Fruit fly (Drosophila melanogaster) whole organism, embryonic: Measurements from ENCODE around the gene CG6178.

Source experiments
- CG10462 ChIP-seq: fragments of 200-800 bp; sonication (Bioruptor generic); optimal IDR thresholded peaks from 2 replicates; lab custom pipeline; 2016; ENCODE audit warnings: missing biosample characterization, missing genetic modification characterization
- CG11085 ChIP-seq: fragments of 200-800 bp; sonication (Bioruptor generic); IDR thresholded peaks from 2 replicates; pipeline ENCODE4 v1.3.6; 2022; ENCODE audit warnings: missing biosample characterization, missing genetic modification characterization
- CG12236 ChIP-seq: fragments of 200-800 bp; sonication (Bioruptor generic); optimal IDR thresholded peaks from 2 replicates; lab custom pipeline; 2016; ENCODE audit warnings: missing biosample characterization, missing genetic modification characterization
- CG14965 ChIP-seq: fragments of 200-800 bp; sonication (Bioruptor generic); optimal IDR thresholded peaks from 2 replicates; lab custom pipeline; 2016; ENCODE audit warnings: missing biosample characterization, missing genetic modification characterization, borderline replicate concordance
- CG1647 ChIP-seq: fragments of 200-800 bp; sonication (Bioruptor generic); optimal IDR thresholded peaks from 3 replicates; lab custom pipeline; 2016; ENCODE audit warnings: missing biosample characterization, missing genetic modification characterization
- CG17361 ChIP-seq: fragments of 200-800 bp; sonication (Bioruptor generic); IDR thresholded peaks from 3 replicates; pipeline ENCODE4 v1.3.6; 2022; ENCODE audit warnings: missing biosample characterization, missing genetic modification characterization
- CG31441 ChIP-seq: fragments of 200-800 bp; sonication (Bioruptor generic); IDR thresholded peaks from 2 replicates; pipeline ENCODE4 v1.3.6; 2022; ENCODE audit warnings: missing biosample characterization, missing genetic modification characterization
- CG32532 ChIP-seq: fragments of 200-800 bp; sonication (Bioruptor generic); IDR thresholded peaks from 2 replicates; pipeline ENCODE4 v1.3.6; 2022; ENCODE audit warnings: missing biosample characterization, missing genetic modification characterization
- CG33557 ChIP-seq: fragments of 200-800 bp; sonication (Bioruptor generic); optimal IDR thresholded peaks from 2 replicates; lab custom pipeline; 2019; ENCODE audit warnings: missing biosample characterization, mild to moderate bottlenecking, missing genetic modification characterization, moderate library complexity
- CG34422 ChIP-seq: fragments of 200-800 bp; sonication (Bioruptor generic); IDR thresholded peaks from 3 replicates; pipeline ENCODE4 v1.3.6; 2022; ENCODE audit warnings: missing biosample characterization, missing genetic modification characterization
- CG3847 ChIP-seq: fragments of 200-800 bp; sonication (Bioruptor generic); IDR thresholded peaks from 2 replicates; pipeline ENCODE4 v1.3.6; 2022; ENCODE audit warnings: missing biosample characterization, missing genetic modification characterization
- CG3995 ChIP-seq: fragments of 200-800 bp; sonication (Bioruptor generic); optimal IDR thresholded peaks from 3 replicates; lab custom pipeline; 2016; ENCODE audit warnings: missing biosample characterization, missing genetic modification characterization
- CG7357 ChIP-seq: fragments of 200-800 bp; sonication (Bioruptor generic); IDR thresholded peaks from 3 replicates; pipeline ENCODE4 v1.3.6; 2022; ENCODE audit warnings: missing biosample characterization, missing genetic modification characterization
- CG7928 ChIP-seq: fragments of 200-800 bp; sonication (Bioruptor generic); optimal IDR thresholded peaks from 2 replicates; lab custom pipeline; 2017; ENCODE audit warnings: missing biosample characterization, mild to moderate bottlenecking, missing genetic modification characterization
- CG9215 ChIP-seq: fragments of 200-800 bp; sonication (Bioruptor generic); IDR thresholded peaks from 2 replicates; pipeline ENCODE4 v1.3.6; 2022; ENCODE audit warnings: missing biosample characterization, missing genetic modification characterization
- CG9797 ChIP-seq: fragments of 200-800 bp; sonication (Bioruptor generic); optimal IDR thresholded peaks from 3 replicates; lab custom pipeline; 2018; ENCODE audit warnings: missing biosample characterization, mild to moderate bottlenecking, missing genetic modification characterization
- CG9876 ChIP-seq: fragments of 200-800 bp; sonication (Bioruptor generic); optimal IDR thresholded peaks from 2 replicates; lab custom pipeline; 2016; ENCODE audit warnings: missing biosample characterization, missing genetic modification characterization
- ERR ChIP-seq: fragments of 200-800 bp; sonication (Bioruptor generic); optimal IDR thresholded peaks from 2 replicates; lab custom pipeline; 2016; ENCODE audit warnings: missing biosample characterization, missing genetic modification characterization
- Fer3 ChIP-seq: fragments of 200-800 bp; sonication (Bioruptor generic); optimal IDR thresholded peaks from 2 replicates; lab custom pipeline; 2018; ENCODE audit warnings: missing biosample characterization, mild to moderate bottlenecking, missing genetic modification characterization, moderate library complexity
- H15 ChIP-seq: fragments of 200-800 bp; sonication (Bioruptor generic); IDR thresholded peaks from 3 replicates; pipeline ENCODE4 v1.3.6; 2022; ENCODE audit warnings: missing biosample characterization, missing genetic modification characterization
- H2.0 ChIP-seq: fragments of 200-800 bp; sonication (Bioruptor generic); IDR thresholded peaks from 2 replicates; pipeline ENCODE4 v1.3.6; 2022; ENCODE audit warnings: missing biosample characterization, missing genetic modification characterization
- HLH3B ChIP-seq: fragments of 200-800 bp; sonication (Bioruptor generic); IDR thresholded peaks from 2 replicates; pipeline ENCODE4 v1.3.6; 2022; ENCODE audit warnings: missing biosample characterization, missing genetic modification characterization
- HLHmδ ChIP-seq: fragments of 200-800 bp; sonication (Bioruptor generic); optimal IDR thresholded peaks from 2 replicates; lab custom pipeline; 2018; ENCODE audit warnings: missing biosample characterization, mild to moderate bottlenecking, missing genetic modification characterization, moderate library complexity
- Hand ChIP-seq: fragments of 200-800 bp; sonication (Bioruptor generic); optimal IDR thresholded peaks from 2 replicates; lab custom pipeline; 2017; ENCODE audit warnings: mild to moderate bottlenecking, missing biosample characterization, missing genetic modification reagents, missing genetic modification characterization
- Lpt ChIP-seq: fragments of >200 bp; optimal IDR thresholded peaks from 2 replicates; lab custom pipeline; 2018; ENCODE audit warnings: missing biosample characterization, missing genetic modification characterization
- MBD-R2 ChIP-seq: fragments of 200-800 bp; sonication (Bioruptor generic); IDR thresholded peaks from 2 replicates; pipeline ENCODE4 v1.3.6; 2022; ENCODE audit warnings: missing biosample characterization, missing genetic modification characterization
- NFAT ChIP-seq: fragments of 200-800 bp; sonication (Bioruptor generic); IDR thresholded peaks from 2 replicates; pipeline ENCODE4 v1.3.6; 2022; ENCODE audit warnings: missing biosample characterization, missing genetic modification characterization
- Neu2 ChIP-seq: fragments of 200-800 bp; sonication (Bioruptor generic); optimal IDR thresholded peaks from 3 replicates; lab custom pipeline; 2016; ENCODE audit warnings: missing biosample characterization, missing genetic modification characterization, borderline replicate concordance
- Nf-YA ChIP-seq: fragments of 200-800 bp; sonication (Bioruptor generic); IDR thresholded peaks from 2 replicates; pipeline ENCODE4 v1.3.6; 2022; ENCODE audit warnings: missing biosample characterization, missing genetic modification characterization
- PHDP ChIP-seq: fragments of 200-800 bp; sonication (Bioruptor generic); optimal IDR thresholded peaks from 3 replicates; lab custom pipeline; 2018; ENCODE audit warnings: missing biosample characterization, mild to moderate bottlenecking, missing genetic modification characterization, moderate library complexity
- Six4 ChIP-seq: fragments of 200-800 bp; sonication (Bioruptor generic); optimal IDR thresholded peaks from 2 replicates; lab custom pipeline; 2016; ENCODE audit warnings: missing biosample characterization, missing genetic modification characterization
- Taf1 ChIP-seq: fragments of 200-800 bp; sonication (Bioruptor generic); IDR thresholded peaks from 2 replicates; pipeline ENCODE4 v1.3.6; 2022; ENCODE audit warnings: missing biosample characterization, missing genetic modification characterization
- Trl ChIP-seq, 3 experiments: fragments of >200 bp in 2 of 3; fragments of 200-800 bp in 1 of 3; sonication (Bioruptor generic) in 1 of 3; optimal IDR thresholded peaks; 2 replicates in 1 of 3; 3 replicates in 2 of 3; lab custom pipeline; 2016 to 2017; ENCODE audit warnings: missing biosample characterization in 1 of 3, missing genetic modification characterization in 1 of 3
- ara ChIP-seq: fragments of 200-800 bp; sonication (Bioruptor generic); IDR thresholded peaks from 2 replicates; pipeline ENCODE4 v1.3.6; 2022; ENCODE audit warnings: missing biosample characterization, missing genetic modification characterization
- btn ChIP-seq: fragments of 200-800 bp; sonication (Bioruptor generic); optimal IDR thresholded peaks from 2 replicates; lab custom pipeline; 2016; ENCODE audit warnings: missing biosample characterization, missing genetic modification characterization
- cato ChIP-seq: fragments of 200-800 bp; sonication (Bioruptor generic); optimal IDR thresholded peaks from 2 replicates; lab custom pipeline; 2016; ENCODE audit warnings: missing biosample characterization, missing genetic modification characterization, borderline replicate concordance
- chif ChIP-seq, 2 experiments: fragments of 200-800 bp; sonication (Bioruptor generic); optimal IDR thresholded peaks; 3 replicates each; lab custom pipeline; 2016; ENCODE audit warnings: missing biosample characterization in 2 of 2, missing genetic modification characterization in 2 of 2
- crc ChIP-seq: fragments of 200-800 bp; sonication (Bioruptor generic); optimal IDR thresholded peaks from 2 replicates; lab custom pipeline; 2016; ENCODE audit warnings: missing biosample characterization, missing genetic modification characterization
- da ChIP-seq: fragments of 200-800 bp; sonication (Bioruptor generic); optimal IDR thresholded peaks from 2 replicates; lab custom pipeline; 2016; ENCODE audit warnings: missing biosample characterization, missing genetic modification characterization
- ems ChIP-seq: fragments of 200-800 bp; sonication (Bioruptor generic); optimal IDR thresholded peaks from 3 replicates; lab custom pipeline; 2016; ENCODE audit warnings: missing biosample characterization, missing genetic modification characterization
- ewg ChIP-seq: fragments of 200-800 bp; sonication (Bioruptor generic); optimal IDR thresholded peaks from 3 replicates; lab custom pipeline; 2017; ENCODE audit warnings: mild to moderate bottlenecking, missing biosample characterization, missing genetic modification reagents, missing genetic modification characterization
- ftz-f1 ChIP-seq: fragments of 200-800 bp; sonication (Bioruptor generic); optimal IDR thresholded peaks from 2 replicates; lab custom pipeline; 2016; ENCODE audit warnings: missing biosample characterization, missing genetic modification characterization
- gt ChIP-seq: fragments of 200-800 bp; sonication (Bioruptor generic); IDR thresholded peaks from 2 replicates; pipeline ENCODE4 v1.3.6; 2022; ENCODE audit warnings: missing biosample characterization, missing genetic modification characterization
- ken ChIP-seq: fragments of 200-800 bp; sonication (Bioruptor generic); IDR thresholded peaks from 3 replicates; pipeline ENCODE4 v1.3.6; 2022; ENCODE audit warnings: missing biosample characterization, missing genetic modification characterization
- sc ChIP-seq, 3 experiments: fragments of >200 bp in 2 of 3; fragments of 200-800 bp in 1 of 3; sonication (Bioruptor generic) in 1 of 3; optimal IDR thresholded peaks; 2 replicates in 2 of 3; 3 replicates in 1 of 3; lab custom pipeline; 2017; ENCODE audit warnings: mild to moderate bottlenecking in 1 of 3, missing biosample characterization in 1 of 3, missing genetic modification characterization in 1 of 3, missing genetic modification reagents in 1 of 3
- scrt ChIP-seq: fragments of 200-800 bp; sonication (Bioruptor generic); optimal IDR thresholded peaks from 2 replicates; lab custom pipeline; 2018; ENCODE audit warnings: missing biosample characterization, mild to moderate bottlenecking, missing genetic modification characterization, moderate library complexity
- sug ChIP-seq: fragments of 200-800 bp; optimal IDR thresholded peaks from 2 replicates; lab custom pipeline; 2019; ENCODE audit warnings: missing biosample characterization, mild to moderate bottlenecking, missing genetic modification characterization, moderate library complexity
- trem ChIP-seq: fragments of 200-800 bp; optimal IDR thresholded peaks from 3 replicates; lab custom pipeline; 2019; ENCODE audit warnings: missing biosample characterization, mild to moderate bottlenecking, missing genetic modification characterization, moderate library complexity
- vfl ChIP-seq: fragments of 200-800 bp; sonication (Bioruptor generic); optimal IDR thresholded peaks from 2 replicates; lab custom pipeline; 2016; ENCODE audit warnings: missing biosample characterization, missing genetic modification characterization
- zen2 ChIP-seq: fragments of 200-800 bp; sonication (Bioruptor generic); IDR thresholded peaks from 3 replicates; pipeline ENCODE4 v1.3.6; 2022; ENCODE audit warnings: missing biosample characterization, missing genetic modification characterization; ENCODE audit not compliant: partially characterized antibody

Gene CG6178

dm6 chr3R:24141013-24141592 is 11.0 kb upstream of the CG6178 start, which contains the start of gene Kal1 (continued):
- TF ChIP-seq gt (peak; percentile 60; the same call in 1 of the 2 replicates), CG11085 (GFP tag; lab: Robert Waterston, UW) (0 out of 2 replicates have a peak, but pooled peaks have one; percentile 39), HLHmδ (GFP tag; lab: Kevin White, UChicago) (no peak), Six4 (peak; percentile 91), Neu2 (GFP tag; lab: Kevin White, UChicago) (no peak), CG9797 (peak; percentile 46), zen2 (GFP tag; lab: Robert Waterston, UW) (no peak), Lpt (no peak), Taf1 (GFP tag; lab: Robert Waterston, UW) (peak; percentile 53; the same call in 1 of the 2 replicates), ftz-f1 (no peak), cato (GFP tag; lab: Kevin White, UChicago) (peak; percentile 78), sc (optimal IDR thresholded peaks at IDR 0.05; lab: Kevin White, UChicago) (no peak), sc (GFP tag; optimal IDR thresholded peaks at IDR 0.05; lab: Kevin White, UChicago) (peak; percentile 93), H15 (peak; percentile 90), Trl (optimal IDR thresholded peaks at IDR 0.05; lab: Kevin White, UChicago) (peak in 1 of 2 experiments; percentile 44), Trl (GFP tag; optimal IDR thresholded peaks at IDR 0.05; lab: Kevin White, UChicago) (no peak), CG34422 (GFP tag; lab: Robert Waterston, UW) (peak; percentile 90), CG7928 (GFP tag; lab: Kevin White, UChicago) (peak; percentile 18), CG3995 (peak; percentile 25), CG9215 (GFP tag; lab: Robert Waterston, UW) (peak; percentile 59), CG12236 (GFP tag; lab: Kevin White, UChicago) (no peak), sug (tag; lab: Kevin White, UChicago) (peak; percentile 54), ewg (GFP tag; lab: Kevin White, UChicago) (peak; percentile 91), CG31441 (GFP tag; lab: Robert Waterston, UW) (peak; percentile 96), Hand (GFP tag; lab: Kevin White, UChicago) (peak; percentile 73), CG3847 (GFP tag; lab: Robert Waterston, UW) (peak; percentile 87), scrt (GFP tag; lab: Kevin White, UChicago) (peak; percentile 82), H2.0 (GFP tag; lab: Robert Waterston, UW) (peak; percentile 90), ERR (GFP tag; lab: Kevin White, UChicago) (no peak), NFAT (GFP tag; lab: Robert Waterston, UW) (peak; percentile 44; the same call in 1 of the 2 replicates), Fer3 (tag; lab: Kevin White, UChicago) (peak; percentile 88), HLH3B (GFP tag; lab: Robert Waterston, UW) (peak; percentile 96), CG10462 (GFP tag; lab: Kevin White, UChicago) (peak; percentile 72), CG33557 (GFP tag; lab: Kevin White, UChicago) (peak; percentile 86), ara (GFP tag; lab: Robert Waterston, UW) (peak; percentile 92), MBD-R2 (GFP tag; lab: Robert Waterston, UW) (peak; percentile 58), vfl (GFP tag; lab: Kevin White, UChicago) (no peak), Nf-YA (GFP tag; lab: Robert Waterston, UW) (peak; percentile 84), trem (tag; lab: Kevin White, UChicago) (peak; percentile 93), chif (GFP tag; optimal IDR thresholded peaks at IDR 0.05; lab: Kevin White, UChicago) (peak; percentile 6 to 9), PHDP (tag; lab: Kevin White, UChicago) (peak; percentile 96), crc (GFP tag; lab: Kevin White, UChicago) (no peak), CG17361 (GFP tag; lab: Robert Waterston, UW) (peak; percentile 90), CG14965 (GFP tag; lab: Kevin White, UChicago) (no peak), ken (GFP tag; lab: Robert Waterston, UW) (peak; percentile 90), CG32532 (peak; percentile 87), CG1647 (GFP tag; lab: Kevin White, UChicago) (no peak), btn (GFP tag; lab: Kevin White, UChicago) (no peak), da (GFP tag; lab: Kevin White, UChicago) (no peak), CG9876 (GFP tag; lab: Kevin White, UChicago) (no peak), CG7357 (GFP tag; lab: Robert Waterston, UW) (peak; percentile 76), ems (GFP tag; lab: Kevin White, UChicago) (peak; percentile 29)
